Fruit fly (Drosophila melanogaster): Measurements from ENCODE around the gene tral.

dm6 chr3L:12565422-12565821 lies 50.6 kb downstream of the tral start:
- TF ChIP-seq fru (GFP tag; optimal IDR thresholded peaks at IDR 0.05) (no peak), rgr (GFP tag; optimal IDR thresholded peaks at IDR 0.05) (no peak), tai (GFP tag; optimal IDR thresholded peaks at IDR 0.05) (no peak), Hnf4 (GFP tag; optimal IDR thresholded peaks at IDR 0.05) (no peak), GATAd (GFP tag; optimal IDR thresholded peaks at IDR 0.05) (no peak), Abd-B (GFP tag; optimal IDR thresholded peaks at IDR 0.05) (no peak), Vsx2 (GFP tag; optimal IDR thresholded peaks at IDR 0.05; ENCODE audit: partially characterized antibody) (no peak), dl (GFP tag; optimal IDR thresholded peaks at IDR 0.05; ENCODE audit: insufficient read depth in 1 of 2, partially characterized antibody in 2 of 2) (no peak), Rel (GFP tag; optimal IDR thresholded peaks at IDR 0.05) (no peak), Rel (tag; optimal IDR thresholded peaks at IDR 0.05) (no peak)
